Worm (Caenorhabditis elegans) whole organism, L2 larva: ENCODE data around the gene C29E4.11.
A peak's percentile ranks its signal among the peaks of the same experiment; 100 is the strongest.

ENCODE experiments used
- egl-27 ChIP-seq: sonication (generic microtip); optimal IDR thresholded peaks from 3 replicates; lab custom pipeline; 2017; ENCODE audit warnings: missing biosample characterization, missing genetic modification reagents, missing genetic modification characterization
- gmeb-1 ChIP-seq: fragments of 150-350 bp; optimal IDR thresholded peaks from 2 replicates; lab custom pipeline; 2014; ENCODE audit warnings: missing biosample characterization, missing genetic modification characterization
- nhr-11 ChIP-seq: fragments of 150-350 bp; optimal IDR thresholded peaks from 2 replicates; lab custom pipeline; 2014; ENCODE audit warnings: missing biosample characterization, missing genetic modification characterization
- nhr-237 ChIP-seq: fragments of 150-350 bp; optimal IDR thresholded peaks from 2 replicates; lab custom pipeline; 2014; ENCODE audit warnings: missing biosample characterization, missing genetic modification characterization
- snpc-4 ChIP-seq: fragments of 150-350 bp; optimal IDR thresholded peaks from 2 replicates; lab custom pipeline; 2014; ENCODE audit warnings: missing biosample characterization, missing genetic modification characterization
- unc-62 ChIP-seq: fragments of 150-350 bp; optimal IDR thresholded peaks from 2 replicates; lab custom pipeline; 2014; ENCODE audit warnings: missing biosample characterization, missing genetic modification reagents, missing genetic modification characterization

- no peak for TF ChIP-seq nhr-237 (tag; lab: Kevin White, UChicago)
- no peak for TF ChIP-seq nhr-11 (tag; lab: Kevin White, UChicago)
- TF ChIP-seq egl-27: no peak
- TF ChIP-seq unc-62: no peak
- TF ChIP-seq gmeb-1: peak; percentile 97
- no peak for TF ChIP-seq snpc-4 (tag; lab: Kevin White, UChicago)
Observed at ce11 chrIII:7940819-7941218, 17.1 kb downstream of the C29E4.11 start, which contains the start of gene C29E4.12.
